Fruit fly (Drosophila melanogaster) whole organism, prepupa: ENCODE measurements around the gene CG8675.

Experiments
- Blimp-1 ChIP-seq: fragments of 200-800 bp; sonication (Bioruptor generic); optimal IDR thresholded peaks from 3 replicates; lab custom pipeline; 2017; ENCODE audit warnings: missing biosample characterization, missing genetic modification characterization, mild to moderate bottlenecking, moderate library complexity, missing genetic modification reagents
- CG11762 ChIP-seq: fragments of 200-800 bp; sonication (Bioruptor generic); optimal IDR thresholded peaks from 3 replicates; lab custom pipeline; 2016; ENCODE audit warnings: missing biosample characterization, missing genetic modification characterization; ENCODE audit not compliant: insufficient read depth
- CG8319 ChIP-seq: fragments of 200-800 bp; sonication (Bioruptor generic); optimal IDR thresholded peaks from 3 replicates; lab custom pipeline; 2016; ENCODE audit warnings: missing biosample characterization, missing genetic modification characterization
- Hr39 ChIP-seq: fragments of 200-800 bp; sonication (Bioruptor generic); optimal IDR thresholded peaks from 2 replicates; lab custom pipeline; 2016; ENCODE audit warnings: missing biosample characterization, missing genetic modification characterization
- Lpt ChIP-seq: fragments of 200-800 bp; sonication (Bioruptor generic); optimal IDR thresholded peaks from 3 replicates; lab custom pipeline; 2016; ENCODE audit warnings: missing biosample characterization, missing genetic modification characterization
- Smox ChIP-seq: fragments of 200-800 bp; sonication (Bioruptor generic); optimal IDR thresholded peaks from 3 replicates; lab custom pipeline; 2016; ENCODE audit warnings: missing biosample characterization, missing genetic modification characterization
- eg ChIP-seq: fragments of 200-800 bp; sonication (Bioruptor generic); IDR thresholded peaks from 3 replicates; pipeline ENCODE4 v1.3.6; 2022; ENCODE audit warnings: missing biosample characterization, missing genetic modification characterization
- salr ChIP-seq, 2 experiments: fragments of 200-800 bp; sonication (Bioruptor generic); optimal IDR thresholded peaks; 3 replicates each; lab custom pipeline; 2016 to 2018; ENCODE audit warnings: missing biosample characterization in 2 of 2, missing genetic modification characterization in 2 of 2, mild to moderate bottlenecking in 1 of 2
- spab ChIP-seq: fragments of 200-800 bp; sonication (Bioruptor generic); optimal IDR thresholded peaks from 2 replicates; lab custom pipeline; 2017; ENCODE audit warnings: missing biosample characterization, mild to moderate bottlenecking, missing genetic modification characterization, missing genetic modification reagents
- ss ChIP-seq, 2 experiments: fragments of 200-800 bp; sonication (Bioruptor generic); optimal IDR thresholded peaks; 2 replicates in 1 of 2; 3 replicates in 1 of 2; lab custom pipeline; 2017 to 2018; ENCODE audit warnings: mild to moderate bottlenecking in 2 of 2, missing biosample characterization in 2 of 2, missing genetic modification characterization in 2 of 2, moderate library complexity in 1 of 2
- svp ChIP-seq: fragments of 200-800 bp; sonication (Bioruptor generic); peaks from one replicate; lab custom pipeline; 2016; ENCODE audit warnings: missing biosample characterization, missing genetic modification characterization
- vri ChIP-seq: fragments of 200-800 bp; sonication (Bioruptor generic); optimal IDR thresholded peaks from 3 replicates; lab custom pipeline; 2016; ENCODE audit warnings: missing biosample characterization, mild to moderate bottlenecking, missing genetic modification characterization

DNA sequence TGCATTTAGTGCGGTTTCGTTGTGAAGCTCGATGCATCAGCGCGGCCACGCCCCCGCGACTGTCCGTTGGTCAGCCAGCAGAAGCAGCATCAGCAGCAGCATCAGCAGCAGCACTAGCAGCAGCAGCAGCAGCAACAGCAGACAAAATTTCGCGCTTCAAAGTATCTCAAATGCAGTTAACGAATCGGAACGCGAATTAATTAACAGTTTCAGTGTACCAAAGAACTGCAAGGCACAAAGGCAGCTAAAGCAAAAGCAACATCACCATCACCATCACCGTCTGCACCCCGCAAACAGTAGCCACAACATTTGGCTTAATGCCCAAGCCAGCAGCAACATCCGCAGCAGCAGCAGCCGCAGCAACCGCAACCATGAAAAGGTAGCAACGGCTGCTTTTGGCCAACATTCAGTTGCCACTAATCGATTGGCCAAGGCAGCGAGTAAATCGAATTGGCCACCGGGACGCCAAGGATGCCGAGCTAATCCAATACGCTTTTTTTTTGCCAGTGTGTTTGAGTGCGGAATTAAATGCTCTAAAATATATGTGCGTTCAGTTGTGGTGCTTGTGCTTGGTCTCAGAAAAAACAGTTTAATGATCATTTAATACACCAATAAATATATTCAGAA, 16.2 kb upstream of the CG8675 start:
- TF ChIP-seq spab (GFP tag; lab: Kevin White, UChicago) (no peak), ss (GFP tag; optimal IDR thresholded peaks at IDR 0.05; lab: Kevin White, UChicago) (no peak), eg (GFP tag; lab: Robert Waterston, UW) (no peak), vri (GFP tag; lab: Kevin White, UChicago) (no peak), Hr39 (GFP tag; lab: Kevin White, UChicago) (no peak), CG8319 (GFP tag; lab: Kevin White, UChicago) (no peak), Smox (no peak), Lpt (GFP tag; lab: Kevin White, UChicago) (no peak), CG11762 (GFP tag; lab: Kevin White, UChicago) (no peak), salr (GFP tag; optimal IDR thresholded peaks at IDR 0.05; lab: Kevin White, UChicago) (no peak), Blimp-1 (no peak), svp (GFP tag; lab: Kevin White, UChicago) (no peak)
